Worm (Caenorhabditis elegans): Measurements from ENCODE around the gene K07H8.7.

Gene K07H8.7

ce11 chrIV:8260848-8261638 lies 1.2 kb upstream of the K07H8.7 start, which contains the start of gene vit-6 (continued):
- TF ChIP-seq tag-97 (GFP tag; IDR thresholded peaks at IDR 0.05), result no peak
- TF ChIP-seq zfp-2 (tag; optimal IDR thresholded peaks at IDR 0.05), result no peak
- TF ChIP-seq ceh-28 (tag; optimal IDR thresholded peaks at IDR 0.05), result no peak
- no peak for TF ChIP-seq unc-39 (tag; optimal IDR thresholded peaks at IDR 0.05)
- no peak for TF ChIP-seq madf-5 (GFP tag; IDR thresholded peaks at IDR 0.05)
- no peak for TF ChIP-seq pqm-1 (tag; optimal IDR thresholded peaks at IDR 0.05)
- TF ChIP-seq T20F7.1 (GFP tag; optimal IDR thresholded peaks at IDR 0.05), result no peak
- peak; percentile 47 for TF ChIP-seq lin-38 (GFP tag; IDR thresholded peaks at IDR 0.05)
- no peak for TF ChIP-seq lim-7 (GFP tag; IDR thresholded peaks at IDR 0.05)
- TF ChIP-seq php-3 (GFP tag; IDR thresholded peaks at IDR 0.05), result no peak
- no peak; the same call in 1 of the 2 replicates for TF ChIP-seq D1046.2 (GFP tag; IDR thresholded peaks at IDR 0.05)
- TF ChIP-seq dmd-6 (GFP tag; IDR thresholded peaks at IDR 0.05), result peak; percentile 95
- TF ChIP-seq zag-1 (tag; optimal IDR thresholded peaks at IDR 0.05), result no peak
- TF ChIP-seq aha-1 (tag), result peak; percentile 21

- peak; percentile 32 for TF ChIP-seq pqm-1 (tag; optimal IDR thresholded peaks at IDR 0.05)
- TF ChIP-seq lin-13 (GFP tag; optimal IDR thresholded peaks at IDR 0.05), result no peak
- peak; percentile 64 for TF ChIP-seq nhr-28 (tag; optimal IDR thresholded peaks at IDR 0.05)
- TF ChIP-seq dve-1 (tag; optimal IDR thresholded peaks at IDR 0.05; ENCODE audit: insufficient read depth), result peak; percentile 34
- no peak for TF ChIP-seq vab-7 (GFP tag; IDR thresholded peaks at IDR 0.05)
Measured at ce11 chrIV:8255221-8255620, 4.6 kb downstream of the K07H8.7 start.

ce11 chrIV:8254193-8254592 lies 5.6 kb downstream of the K07H8.7 start:
- no peak for TF ChIP-seq zag-1 (tag; optimal IDR thresholded peaks at IDR 0.05)
- no peak for TF ChIP-seq zip-11 (GFP tag; IDR thresholded peaks at IDR 0.05)
- TF ChIP-seq hlh-11 (tag; optimal IDR thresholded peaks at IDR 0.05), result peak; percentile 59
- peak; percentile 66 for TF ChIP-seq nhr-48 (tag; optimal IDR thresholded peaks at IDR 0.05)
- no peak for TF ChIP-seq lin-13 (GFP tag; optimal IDR thresholded peaks at IDR 0.05)
- TF ChIP-seq nhr-28 (tag; optimal IDR thresholded peaks at IDR 0.05), result peak; percentile 24
- no peak for TF ChIP-seq rbr-2 (tag; optimal IDR thresholded peaks at IDR 0.05)
- peak; percentile 90 for TF ChIP-seq aha-1 (tag)
- no peak for TF ChIP-seq ceh-62 (tag; optimal IDR thresholded peaks at IDR 0.05)

ce11 chrIV:8252856-8253255 lies 6.9 kb downstream of the K07H8.7 start:
- TF ChIP-seq hmg-1.1 (GFP tag; IDR thresholded peaks at IDR 0.05) (peak; percentile 86), lin-1 (GFP tag; IDR thresholded peaks at IDR 0.05) (peak; percentile 83; the same call in 1 of the 2 replicates), nhr-10 (tag; optimal IDR thresholded peaks at IDR 0.05) (no peak), hif-1 (tag; optimal IDR thresholded peaks at IDR 0.05) (peak in 1 of 2 experiments; percentile 54), ZK337.2 (GFP tag; IDR thresholded peaks at IDR 0.05) (0 out of 2 replicates have a peak, but pooled peaks have one; percentile 59), nhr-102 (tag; optimal IDR thresholded peaks at IDR 0.05) (peak; percentile 84), mdt-29 (GFP tag; IDR thresholded peaks at IDR 0.05) (no peak), nhr-111 (GFP tag; optimal IDR thresholded peaks at IDR 0.05) (peak; percentile 55), egl-43 (GFP tag; IDR thresholded peaks at IDR 0.05) (no peak; the same call in 1 of the 2 replicates), Y105C5A.15 (GFP tag; IDR thresholded peaks at IDR 0.05) (peak; percentile 93; the same call in 1 of the 2 replicates), snpc-4 (tag; optimal IDR thresholded peaks at IDR 0.05) (no peak), zfp-3 (GFP tag; conservative IDR thresholded peaks at IDR 0.05) (peak; percentile 73), lir-3 (tag; optimal IDR thresholded peaks at IDR 0.05) (peak; percentile 55), pqm-1 (tag; optimal IDR thresholded peaks at IDR 0.05) (peak; percentile 46), hlh-30 (tag; optimal IDR thresholded peaks at IDR 0.05; ENCODE audit: insufficient read depth) (peak; percentile 77), zfp-2 (tag; optimal IDR thresholded peaks at IDR 0.05) (peak; percentile 56), Y75B8A.6 (GFP tag; IDR thresholded peaks at IDR 0.05) (no peak), cey-2 (tag; optimal IDR thresholded peaks at IDR 0.05; ENCODE audit: borderline replicate concordance, insufficient read depth) (no peak), lin-29 (GFP tag; IDR thresholded peaks at IDR 0.05) (no peak), vab-7 (GFP tag; IDR thresholded peaks at IDR 0.05) (peak; percentile 94), mxl-2 (GFP tag; conservative IDR thresholded peaks at IDR 0.05) (peak; percentile 72), nhr-42 (GFP tag; IDR thresholded peaks at IDR 0.05) (peak; percentile 79; the same call in 1 of the 2 replicates), daf-12 (tag; optimal IDR thresholded peaks at IDR 0.05) (no peak), lin-39 (tag; optimal IDR thresholded peaks at IDR 0.05) (no peak)

Measured in whole organism, L4 larva.